Fruit fly (Drosophila melanogaster): ENCODE measurements around the gene RFeSP.
A peak's percentile ranks its signal among the peaks of the same experiment; 100 is the strongest.

The RFeSP gene

DNA sequence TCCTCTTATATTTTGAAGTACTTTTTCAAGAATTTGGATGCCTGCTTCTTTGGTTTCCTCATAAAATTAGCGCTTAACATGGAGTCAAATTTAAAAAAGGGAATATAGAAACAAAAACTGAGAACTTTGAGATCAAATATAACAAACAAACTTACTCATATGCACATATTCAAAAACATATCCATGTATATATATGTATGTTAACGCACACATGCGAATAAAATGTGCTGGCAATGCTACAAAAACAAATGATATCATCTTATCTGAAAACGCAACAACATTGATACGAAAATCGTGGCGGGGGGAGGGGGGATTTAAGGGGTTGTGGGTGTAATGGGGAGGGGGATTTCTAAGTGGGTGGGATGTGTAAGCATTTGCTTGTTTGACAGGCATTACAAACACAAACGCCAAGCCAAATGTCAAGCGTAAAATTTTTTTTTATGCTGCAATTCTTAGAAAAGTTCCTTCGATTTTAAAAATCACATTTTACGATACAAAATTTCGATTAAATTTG lies 34.1 kb upstream of the RFeSP start:
- no peak for TF ChIP-seq Dll (optimal IDR thresholded peaks at IDR 0.05)
- TF ChIP-seq pan (optimal IDR thresholded peaks at IDR 0.05) = no peak

DNA sequence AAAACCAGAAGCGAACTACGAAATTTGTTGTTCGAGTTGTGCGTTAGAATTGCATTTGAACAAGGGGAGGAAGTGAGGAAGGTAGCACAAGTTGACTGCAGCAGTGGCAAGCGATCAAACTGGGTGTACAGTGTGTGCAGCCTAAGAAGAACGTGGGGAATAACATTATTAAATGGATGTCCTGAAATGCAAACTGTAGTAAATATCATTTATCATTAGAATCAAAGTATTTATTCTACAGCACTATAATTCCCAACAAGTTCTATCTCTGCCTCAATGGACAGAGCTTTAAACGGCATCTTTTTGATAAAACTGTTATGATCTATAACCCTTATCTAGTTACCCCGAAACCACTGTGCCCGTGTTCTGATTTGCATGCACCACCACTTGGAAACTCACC lies 32.5 kb upstream of the RFeSP start:
- TF ChIP-seq pan (optimal IDR thresholded peaks at IDR 0.05) (no peak), CG8478 (optimal IDR thresholded peaks at IDR 0.05) (no peak), Dll (optimal IDR thresholded peaks at IDR 0.05) (no peak)

DNA sequence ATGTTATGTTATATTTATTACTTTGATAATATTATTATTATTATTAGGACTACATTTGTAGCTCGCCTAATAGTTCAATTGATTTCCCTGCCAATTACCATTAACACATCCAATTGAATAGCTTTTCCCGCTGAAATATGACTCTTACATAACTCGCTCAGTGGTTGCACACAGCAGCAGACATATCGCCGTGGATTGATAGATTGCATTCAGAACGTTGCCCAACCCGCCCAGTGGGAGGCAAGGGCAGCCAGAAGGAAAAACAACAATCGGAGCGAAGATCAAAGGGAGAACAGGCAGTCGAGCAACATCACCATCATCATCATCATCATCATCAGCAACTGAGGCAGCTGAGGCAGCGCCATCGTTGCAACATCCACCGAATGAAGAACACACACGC lies 32.1 kb upstream of the RFeSP start:
- no peak for TF ChIP-seq Dll (optimal IDR thresholded peaks at IDR 0.05)
- no peak for TF ChIP-seq pan (optimal IDR thresholded peaks at IDR 0.05)
- TF ChIP-seq CG8478 (optimal IDR thresholded peaks at IDR 0.05) = no peak
- TF ChIP-seq EcR (GFP tag; optimal IDR thresholded peaks at IDR 0.05) = no peak
- TF ChIP-seq psq (optimal IDR thresholded peaks at IDR 0.05) = no peak
- TF ChIP-seq usp (GFP tag; optimal IDR thresholded peaks at IDR 0.05) = no peak

DNA sequence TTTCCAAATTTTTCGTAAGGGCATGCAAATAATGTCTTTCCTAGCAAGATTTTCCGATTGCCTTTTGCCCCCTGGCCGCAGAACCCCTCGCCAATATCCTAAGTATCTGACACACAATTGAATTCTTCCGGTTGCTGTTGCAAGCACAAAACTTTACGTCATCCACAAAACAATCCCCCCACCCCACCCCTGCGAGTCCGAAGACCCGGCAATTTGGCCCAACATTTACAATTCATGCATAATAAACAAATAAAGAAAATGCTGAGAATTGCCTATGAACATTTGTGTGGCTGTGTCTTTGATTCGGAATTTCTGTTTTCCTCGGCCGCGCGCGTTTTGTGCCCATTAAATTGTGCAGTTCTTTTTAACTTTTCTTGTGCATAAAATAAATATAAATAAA lies 31.4 kb upstream of the RFeSP start:
- TF ChIP-seq EcR (GFP tag; optimal IDR thresholded peaks at IDR 0.05) (no peak), psq (optimal IDR thresholded peaks at IDR 0.05) (no peak), pan (optimal IDR thresholded peaks at IDR 0.05) (no peak), CG8478 (optimal IDR thresholded peaks at IDR 0.05) (no peak), Dll (optimal IDR thresholded peaks at IDR 0.05) (no peak), usp (GFP tag; optimal IDR thresholded peaks at IDR 0.05) (no peak)

DNA sequence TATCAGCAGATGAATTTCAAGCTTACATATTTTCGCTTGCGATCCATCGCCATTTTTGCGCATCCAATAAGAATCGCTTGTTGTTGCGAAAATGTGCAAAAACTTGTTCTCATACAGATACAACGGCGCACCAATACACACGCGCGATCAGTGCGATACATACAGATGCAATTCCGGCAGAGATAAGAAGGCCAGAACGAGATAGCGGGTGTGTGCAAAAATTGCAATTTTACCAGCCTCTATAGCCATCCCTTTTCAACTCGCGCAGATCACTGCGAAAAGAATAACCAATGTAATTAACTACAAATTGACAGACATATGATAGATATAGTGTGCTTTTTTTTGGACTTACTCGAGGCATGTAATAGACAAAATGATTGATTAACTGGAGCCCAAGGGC lies 30.4 kb upstream of the RFeSP start:
- TF ChIP-seq CG8478 (optimal IDR thresholded peaks at IDR 0.05) (peak; percentile 93), pan (optimal IDR thresholded peaks at IDR 0.05) (no peak)

DNA sequence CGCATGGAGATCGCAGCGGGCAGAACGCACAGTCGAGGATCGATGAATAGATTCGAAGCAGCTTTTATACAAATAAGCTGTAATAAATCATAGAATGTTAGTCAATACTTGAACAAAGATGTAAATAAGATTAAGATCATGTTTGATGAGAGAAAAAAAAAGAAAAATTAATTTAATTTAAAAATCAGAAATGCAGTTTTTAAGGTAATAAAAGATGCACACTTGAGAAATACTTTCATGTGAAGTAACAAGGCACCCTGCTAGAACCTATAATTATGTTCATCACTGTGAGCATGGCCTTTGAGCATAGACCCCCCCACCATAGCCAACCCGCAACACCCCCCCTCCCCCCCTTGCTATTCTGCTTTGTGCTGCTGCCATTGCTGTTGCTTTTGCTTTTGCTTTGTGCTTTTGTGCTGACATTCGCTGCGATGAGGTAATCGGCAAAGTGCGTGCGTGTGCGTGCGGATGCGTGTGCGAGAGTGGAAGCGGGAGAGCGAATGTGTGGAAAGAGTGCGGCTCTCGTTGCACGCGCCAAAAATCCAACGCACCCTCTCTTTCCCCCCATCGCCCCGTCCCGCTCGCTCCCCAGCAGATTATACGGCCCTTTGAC lies 29.4 kb upstream of the RFeSP start:
- no peak for TF ChIP-seq psq (optimal IDR thresholded peaks at IDR 0.05)
- no peak for TF ChIP-seq usp (GFP tag; optimal IDR thresholded peaks at IDR 0.05)
- TF ChIP-seq EcR (GFP tag; optimal IDR thresholded peaks at IDR 0.05) = no peak
- TF ChIP-seq Dll (optimal IDR thresholded peaks at IDR 0.05) = peak; percentile 31
- no peak for TF ChIP-seq pan (optimal IDR thresholded peaks at IDR 0.05)
- no peak for TF ChIP-seq CG8478 (optimal IDR thresholded peaks at IDR 0.05)

DNA sequence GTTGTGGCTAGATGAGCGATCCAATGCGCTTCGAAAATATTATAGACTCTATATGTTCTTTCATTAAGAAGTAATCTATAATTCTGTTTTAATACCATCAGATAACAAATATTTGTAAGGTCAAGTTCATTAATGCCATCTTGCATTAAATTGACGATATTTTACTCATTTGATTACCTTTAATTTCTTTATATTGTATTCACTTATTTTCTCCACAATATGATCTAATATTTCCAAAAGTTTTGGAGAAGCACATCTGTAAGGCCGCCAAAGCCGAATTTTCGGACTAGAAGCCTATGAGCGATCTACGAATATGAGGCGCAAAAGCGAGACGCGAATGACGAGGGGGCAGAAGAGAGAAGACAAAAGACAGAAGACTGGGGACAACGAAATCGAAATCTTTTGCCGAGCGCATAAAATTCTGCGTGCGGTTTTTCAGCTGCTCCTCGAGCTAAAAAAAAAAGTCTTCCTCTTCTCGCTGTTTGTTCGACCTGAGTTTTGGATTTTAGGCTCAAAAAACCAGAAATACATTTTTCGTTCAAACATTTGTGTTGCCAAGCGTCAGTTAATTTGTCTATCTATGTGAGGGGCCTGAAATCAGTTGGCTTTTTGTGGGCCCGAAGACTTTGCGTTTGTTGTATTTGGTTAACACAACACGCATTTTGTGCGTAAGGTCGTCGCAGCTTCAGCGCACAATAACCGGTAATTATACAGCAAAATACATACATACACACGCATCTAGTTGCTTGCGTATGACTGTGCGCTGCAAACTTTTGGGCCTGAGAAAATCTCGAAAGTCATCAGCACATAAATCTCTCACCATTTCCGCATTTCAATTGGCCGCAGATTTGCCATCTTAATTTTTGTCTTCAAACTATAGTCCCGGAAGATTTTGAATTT lies 24.9 kb upstream of the RFeSP start:
- TF ChIP-seq pan (optimal IDR thresholded peaks at IDR 0.05) (no peak), usp (GFP tag; optimal IDR thresholded peaks at IDR 0.05) (no peak), CG8478 (optimal IDR thresholded peaks at IDR 0.05) (no peak), Dll (optimal IDR thresholded peaks at IDR 0.05) (no peak), EcR (GFP tag; optimal IDR thresholded peaks at IDR 0.05) (no peak), psq (optimal IDR thresholded peaks at IDR 0.05) (no peak)

DNA sequence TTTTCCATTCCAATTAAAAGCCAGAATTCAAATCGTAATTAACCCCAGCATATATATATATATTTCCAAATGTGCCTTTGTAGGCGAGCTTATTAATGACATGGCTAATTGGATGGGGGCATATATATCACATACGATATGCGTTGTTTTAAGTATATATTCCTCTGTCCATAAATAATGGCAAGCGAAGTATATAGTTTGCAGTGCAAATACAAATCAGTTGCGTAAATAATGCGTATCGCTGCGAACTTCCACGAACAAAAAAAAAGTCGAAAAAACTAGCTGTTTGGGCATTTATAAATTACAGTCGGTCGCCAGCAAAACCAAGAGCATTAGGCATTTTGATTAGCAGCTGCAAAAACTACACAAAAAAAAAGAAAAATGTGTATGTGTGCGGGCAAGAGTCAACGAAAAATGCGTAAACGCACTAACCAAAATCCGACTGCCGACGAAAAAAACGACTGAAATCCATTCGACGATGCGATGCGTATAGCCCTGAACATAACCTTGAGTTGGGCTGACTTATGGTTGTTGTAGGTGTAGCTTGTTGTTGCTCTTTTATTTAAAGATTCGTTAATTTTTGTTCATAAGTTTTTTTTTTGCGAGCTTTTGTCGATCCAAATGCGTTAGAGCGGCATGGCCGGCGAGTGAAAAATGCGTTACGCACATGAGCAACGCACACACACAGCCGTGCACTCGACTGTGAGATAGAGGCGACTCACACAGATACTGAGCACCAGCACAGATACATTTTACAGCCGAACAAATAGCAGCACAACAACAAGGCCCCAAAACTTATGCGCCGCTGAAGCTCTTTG lies 24.1 kb upstream of the RFeSP start:
- TF ChIP-seq EcR (GFP tag; optimal IDR thresholded peaks at IDR 0.05) = no peak
- TF ChIP-seq psq (optimal IDR thresholded peaks at IDR 0.05) = no peak
- no peak for TF ChIP-seq pan (optimal IDR thresholded peaks at IDR 0.05)
- TF ChIP-seq CG8478 (optimal IDR thresholded peaks at IDR 0.05) = no peak
- TF ChIP-seq Dll (optimal IDR thresholded peaks at IDR 0.05) = no peak
- no peak for TF ChIP-seq usp (GFP tag; optimal IDR thresholded peaks at IDR 0.05)

DNA sequence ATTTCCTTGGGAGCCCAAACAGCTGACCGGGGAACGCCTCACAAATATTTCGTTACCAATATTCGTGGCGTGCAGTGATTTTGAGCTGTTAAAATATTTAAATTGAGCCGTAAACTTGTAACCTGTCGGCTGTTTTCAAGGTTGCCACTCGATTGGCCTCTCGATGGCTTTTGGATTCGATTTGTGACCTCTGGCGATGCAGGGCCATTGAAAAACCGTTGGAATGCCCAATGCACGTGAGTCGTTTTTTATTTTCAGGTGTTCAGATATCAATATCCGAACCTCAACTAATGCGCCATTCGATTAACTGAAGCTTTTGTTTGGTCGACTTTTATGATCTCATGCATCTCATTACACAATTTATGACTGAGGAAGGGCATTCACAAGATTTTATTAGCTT lies 23.3 kb upstream of the RFeSP start:
- TF ChIP-seq EcR (GFP tag; optimal IDR thresholded peaks at IDR 0.05) (no peak), pan (optimal IDR thresholded peaks at IDR 0.05) (no peak), CG8478 (optimal IDR thresholded peaks at IDR 0.05) (no peak), usp (GFP tag; optimal IDR thresholded peaks at IDR 0.05) (no peak), Dll (optimal IDR thresholded peaks at IDR 0.05) (no peak), psq (optimal IDR thresholded peaks at IDR 0.05) (no peak)

DNA sequence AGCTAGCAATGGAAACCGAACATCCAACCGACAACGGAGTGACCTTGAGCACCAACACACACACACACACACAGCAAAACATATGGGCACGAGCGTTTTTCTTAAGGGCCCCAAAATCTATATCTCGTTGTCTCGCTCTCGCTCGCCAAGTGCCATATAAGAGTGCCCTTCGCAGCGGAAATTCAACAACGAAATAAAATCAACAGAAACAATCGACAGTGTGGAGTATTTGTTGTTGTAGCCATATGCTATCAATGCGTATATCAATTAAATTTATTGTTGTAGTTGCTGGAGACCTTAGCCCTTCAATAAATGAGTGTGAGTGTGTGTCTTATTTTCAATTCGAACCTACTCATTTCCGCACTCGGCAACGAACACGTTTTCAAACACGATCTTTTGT lies 22.6 kb upstream of the RFeSP start:
- TF ChIP-seq psq (optimal IDR thresholded peaks at IDR 0.05) (no peak), Dll (optimal IDR thresholded peaks at IDR 0.05) (no peak), CG8478 (optimal IDR thresholded peaks at IDR 0.05) (no peak), pan (optimal IDR thresholded peaks at IDR 0.05) (no peak), usp (GFP tag; optimal IDR thresholded peaks at IDR 0.05) (no peak), EcR (GFP tag; optimal IDR thresholded peaks at IDR 0.05) (no peak)

DNA sequence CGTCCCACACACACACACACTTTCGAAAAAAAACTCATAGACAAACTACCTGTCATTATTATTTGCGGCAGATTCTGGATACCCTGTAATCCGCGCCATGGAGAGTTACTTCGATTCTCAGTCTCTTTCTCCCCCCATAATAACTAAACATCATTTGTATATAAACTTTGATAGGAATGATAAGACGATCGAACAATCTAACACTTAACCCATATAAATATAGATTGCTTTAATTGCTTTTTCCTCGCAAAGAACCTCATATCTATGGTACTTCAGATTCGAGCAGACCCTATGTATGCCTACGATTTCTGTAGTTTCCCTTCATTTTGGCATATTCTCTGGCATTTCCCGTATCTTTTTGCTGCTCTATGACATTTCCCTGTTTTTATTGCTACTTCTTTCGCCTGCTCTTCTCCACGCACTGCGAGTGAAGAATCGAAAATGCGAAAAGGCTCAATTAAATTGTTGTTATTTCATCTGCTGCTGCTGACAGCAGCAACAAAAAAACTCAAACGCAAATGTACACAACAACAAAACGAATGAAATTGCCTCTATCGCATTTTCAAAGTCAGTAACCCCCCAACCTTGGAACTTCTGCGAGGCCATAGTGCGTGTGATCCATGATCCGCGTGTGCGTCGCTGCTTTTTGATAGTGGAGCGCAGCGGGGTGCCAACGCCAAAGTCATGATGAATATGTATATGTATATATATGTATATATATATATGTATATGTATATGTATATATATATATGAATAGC lies 20.3 kb upstream of the RFeSP start:
- TF ChIP-seq Dll (optimal IDR thresholded peaks at IDR 0.05) (no peak), psq (optimal IDR thresholded peaks at IDR 0.05) (no peak), pan (optimal IDR thresholded peaks at IDR 0.05) (no peak), usp (GFP tag; optimal IDR thresholded peaks at IDR 0.05) (no peak), EcR (GFP tag; optimal IDR thresholded peaks at IDR 0.05) (no peak), CG8478 (optimal IDR thresholded peaks at IDR 0.05) (no peak)
